Worm (Caenorhabditis elegans) whole organism, L1 larva: ENCODE data around the gene F42G2.2.

Source experiments
- C16A3.4 ChIP-seq: fragments of 150-350 bp; optimal IDR thresholded peaks from 2 replicates; lab custom pipeline; 2014; ENCODE audit warnings: missing biosample characterization, missing genetic modification characterization
- C34B4.2 ChIP-seq: sonication (generic microtip); optimal IDR thresholded peaks from 2 replicates; lab custom pipeline; 2017; ENCODE audit warnings: mild to moderate bottlenecking, missing genetic modification characterization, missing compliant biosample characterization
- F16B12.6 ChIP-seq: fragments of 150-350 bp; optimal IDR thresholded peaks from 2 replicates; lab custom pipeline; 2014; ENCODE audit warnings: missing biosample characterization, missing genetic modification characterization
- Y116A8C.19 ChIP-seq: sonication (generic microtip); optimal IDR thresholded peaks from 2 replicates; lab custom pipeline; 2016; ENCODE audit warnings: missing compliant biosample characterization, missing genetic modification characterization, borderline replicate concordance
- aha-1 ChIP-seq: fragments of 150-350 bp; optimal IDR thresholded peaks from 2 replicates; lab custom pipeline; 2014; ENCODE audit warnings: missing biosample characterization, missing genetic modification characterization
- alr-1 ChIP-seq: fragments of 200-800 bp; sonication (Bioruptor generic); optimal IDR thresholded peaks from 2 replicates; lab custom pipeline; 2018; ENCODE audit warnings: borderline replicate concordance, mild to moderate bottlenecking, missing genetic modification characterization, missing compliant biosample characterization
- aly-2 ChIP-seq: fragments of 150-350 bp; optimal IDR thresholded peaks from 2 replicates; lab custom pipeline; 2014; ENCODE audit warnings: missing biosample characterization, missing genetic modification characterization
- ama-1 ChIP-seq: fragments of 150-350 bp; optimal IDR thresholded peaks from 2 replicates; lab custom pipeline; 2014
- ceh-63 ChIP-seq: fragments of 200-800 bp; sonication (Bioruptor generic); optimal IDR thresholded peaks from 2 replicates; lab custom pipeline; 2018; ENCODE audit warnings: mild to moderate bottlenecking, missing genetic modification characterization, missing compliant biosample characterization
- ceh-8 ChIP-seq: fragments of 200-800 bp; sonication (Bioruptor generic); optimal IDR thresholded peaks from 2 replicates; lab custom pipeline; 2018; ENCODE audit warnings: mild to moderate bottlenecking, missing genetic modification characterization, moderate library complexity, missing compliant biosample characterization
- ceh-82 ChIP-seq, 3 experiments: fragments of 150-350 bp in 1 of 3; sonication (generic microtip) in 2 of 3; optimal IDR thresholded peaks; 2 replicates each; lab custom pipeline; 2014 to 2017; ENCODE audit warnings: missing biosample characterization in 3 of 3, missing genetic modification characterization in 3 of 3
- ceh-88 ChIP-seq: fragments of 200-800 bp; sonication (Bioruptor generic); IDR thresholded peaks from 2 replicates; pipeline ENCODE4 v1.3.6; 2022; ENCODE audit warnings: missing genetic modification characterization, missing compliant biosample characterization
- ceh-90 ChIP-seq: sonication (generic microtip); optimal IDR thresholded peaks from 2 replicates; lab custom pipeline; 2016; ENCODE audit warnings: missing genetic modification characterization, missing compliant biosample characterization
- ces-1 ChIP-seq: fragments of 150-350 bp; optimal IDR thresholded peaks from 2 replicates; lab custom pipeline; 2014; ENCODE audit warnings: missing biosample characterization, missing genetic modification reagents, missing genetic modification characterization
- dsc-1 ChIP-seq: sonication (generic microtip); optimal IDR thresholded peaks from 2 replicates; lab custom pipeline; 2016; ENCODE audit warnings: mild to moderate bottlenecking, missing genetic modification characterization, missing compliant biosample characterization
- efl-3 ChIP-seq: fragments of 200-800 bp; sonication (Bioruptor generic); optimal IDR thresholded peaks from 2 replicates; lab custom pipeline; 2018; ENCODE audit warnings: mild to moderate bottlenecking, missing genetic modification characterization, missing compliant biosample characterization
- egl-13 ChIP-seq: sonication (generic microtip); optimal IDR thresholded peaks from 2 replicates; lab custom pipeline; 2016; ENCODE audit warnings: missing genotype, missing genetic modification reagents, missing genetic modification characterization, missing compliant biosample characterization
- egl-27 ChIP-seq, 2 experiments: fragments of 150-350 bp in 1 of 2; sonication (generic microtip); optimal IDR thresholded peaks; 3 replicates each; lab custom pipeline; 2017 to 2018; ENCODE audit warnings: missing biosample characterization in 2 of 2, missing genetic modification characterization in 2 of 2, missing genetic modification reagents in 2 of 2
- elt-3 ChIP-seq, 6 experiments: fragments of 150-350 bp in 1 of 6; sonication (generic microtip); optimal IDR thresholded peaks; 2 replicates each; lab custom pipeline; 2017 to 2018; ENCODE audit warnings: missing biosample characterization in 6 of 6, missing genetic modification characterization in 6 of 6, inconsistent platforms in 1 of 6
- fkh-10 ChIP-seq: sonication (generic microtip); optimal IDR thresholded peaks from 2 replicates; lab custom pipeline; 2017; ENCODE audit warnings: missing biosample characterization, missing genetic modification reagents, missing genetic modification characterization
- fkh-8 ChIP-seq: sonication (generic microtip); optimal IDR thresholded peaks from 2 replicates; lab custom pipeline; 2016; ENCODE audit warnings: mild to moderate bottlenecking, missing genetic modification characterization, missing compliant biosample characterization
- fos-1 ChIP-seq: fragments of 150-350 bp; optimal IDR thresholded peaks from 2 replicates; lab custom pipeline; 2014; ENCODE audit warnings: missing biosample characterization, missing genetic modification characterization
- grh-1 ChIP-seq: fragments of 200-800 bp; sonication (Bioruptor generic); IDR thresholded peaks from 2 replicates; pipeline ENCODE4 v1.3.6; 2022; ENCODE audit warnings: missing genetic modification reagents, missing genetic modification characterization, missing compliant biosample characterization
- hlh-17 ChIP-seq: fragments of 200-800 bp; sonication (Bioruptor generic); optimal IDR thresholded peaks from 2 replicates; lab custom pipeline; 2018; ENCODE audit warnings: missing genetic modification characterization, mild to moderate bottlenecking, missing compliant biosample characterization, moderate library complexity, borderline replicate concordance
- hlh-4 ChIP-seq: sonication (generic microtip); optimal IDR thresholded peaks from 2 replicates; lab custom pipeline; 2016; ENCODE audit warnings: mild to moderate bottlenecking, missing genetic modification characterization, missing compliant biosample characterization
- lin-14 ChIP-seq: fragments of 200-800 bp; sonication (Bioruptor generic); optimal IDR thresholded peaks from 2 replicates; lab custom pipeline; 2018; ENCODE audit warnings: mild to moderate bottlenecking, missing genetic modification characterization, moderate library complexity, missing compliant biosample characterization
- lin-15B ChIP-seq: fragments of 150-350 bp; sonication (generic microtip); optimal IDR thresholded peaks from 3 replicates; lab custom pipeline; 2014; ENCODE audit warnings: missing biosample characterization, missing genetic modification characterization
- lir-3 ChIP-seq: sonication (generic microtip); optimal IDR thresholded peaks from 2 replicates; lab custom pipeline; 2016; ENCODE audit warnings: mild to moderate bottlenecking, missing genetic modification characterization, moderate library complexity, missing compliant biosample characterization; ENCODE audit not compliant: poor library complexity
- mdl-1 ChIP-seq, 2 experiments: fragments of 150-350 bp; optimal IDR thresholded peaks; 2 replicates each; lab custom pipeline; 2014 to 2017; ENCODE audit warnings: missing biosample characterization in 2 of 2, missing genetic modification characterization in 2 of 2, inconsistent platforms in 1 of 2
- mef-2 ChIP-seq: fragments of 150-350 bp; optimal IDR thresholded peaks from 2 replicates; lab custom pipeline; 2014; ENCODE audit warnings: missing biosample characterization, missing genetic modification characterization
- nhr-11 ChIP-seq: fragments of 150-350 bp; optimal IDR thresholded peaks from 2 replicates; lab custom pipeline; 2014; ENCODE audit warnings: missing biosample characterization, missing genetic modification characterization
- nhr-20 ChIP-seq: sonication (generic microtip); optimal IDR thresholded peaks from 2 replicates; lab custom pipeline; 2016; ENCODE audit warnings: mild to moderate bottlenecking, missing genetic modification characterization, missing compliant biosample characterization
- nhr-237 ChIP-seq: fragments of 150-350 bp; optimal IDR thresholded peaks from 2 replicates; lab custom pipeline; 2014; ENCODE audit warnings: missing biosample characterization, missing genetic modification characterization
- nhr-28 ChIP-seq: fragments of 150-350 bp; optimal IDR thresholded peaks from 2 replicates; lab custom pipeline; 2014; ENCODE audit warnings: missing biosample characterization, missing genetic modification characterization
- nhr-47 ChIP-seq: sonication (generic microtip); optimal IDR thresholded peaks from 2 replicates; lab custom pipeline; 2016; ENCODE audit warnings: mild to moderate bottlenecking, missing genetic modification characterization, moderate library complexity, missing compliant biosample characterization
- nhr-76 ChIP-seq: sonication (generic microtip); optimal IDR thresholded peaks from 2 replicates; lab custom pipeline; 2017; ENCODE audit warnings: missing biosample characterization, missing genetic modification characterization
- nhr-77 ChIP-seq: fragments of 150-350 bp; optimal IDR thresholded peaks from 2 replicates; lab custom pipeline; 2014; ENCODE audit warnings: missing biosample characterization, missing genetic modification characterization
- nhr-85 ChIP-seq: sonication (generic microtip); peaks from one replicate; lab custom pipeline; 2016; ENCODE audit warnings: missing genetic modification characterization, inconsistent platforms, missing compliant biosample characterization
- nhr-90 ChIP-seq: sonication (generic microtip); optimal IDR thresholded peaks from 2 replicates; lab custom pipeline; 2016; ENCODE audit warnings: mild to moderate bottlenecking, missing genetic modification characterization, missing compliant biosample characterization; ENCODE audit not compliant: poor library complexity
- pag-3 ChIP-seq: sonication (generic microtip); optimal IDR thresholded peaks from 2 replicates; lab custom pipeline; 2017; ENCODE audit warnings: missing genetic modification characterization, mild to moderate bottlenecking, missing compliant biosample characterization, antibody characterized with exemption, borderline replicate concordance; ENCODE audit not compliant: insufficient read depth
- pqm-1 ChIP-seq: sonication (generic microtip); optimal IDR thresholded peaks from 3 replicates; lab custom pipeline; 2017; ENCODE audit warnings: missing biosample characterization, missing genetic modification characterization
- rnt-1 ChIP-seq: sonication (generic microtip); optimal IDR thresholded peaks from 2 replicates; lab custom pipeline; 2016; ENCODE audit warnings: mild to moderate bottlenecking, missing genetic modification characterization, moderate library complexity, missing compliant biosample characterization
- skn-1 ChIP-seq: fragments of 150-350 bp; optimal IDR thresholded peaks from 2 replicates; lab custom pipeline; 2014; ENCODE audit warnings: missing biosample characterization, missing genetic modification characterization
- snu-23 ChIP-seq: sonication (generic microtip); optimal IDR thresholded peaks from 2 replicates; lab custom pipeline; 2016; ENCODE audit warnings: missing genetic modification characterization, missing compliant biosample characterization
- sox-4 ChIP-seq: sonication (generic microtip); optimal IDR thresholded peaks from 2 replicates; lab custom pipeline; 2016; ENCODE audit warnings: missing genetic modification characterization, missing compliant biosample characterization
- sptf-1 ChIP-seq: fragments of 150-350 bp; optimal IDR thresholded peaks from 2 replicates; lab custom pipeline; 2014; ENCODE audit warnings: missing biosample characterization, missing genetic modification characterization
- swsn-7 ChIP-seq: sonication (generic microtip); optimal IDR thresholded peaks from 2 replicates; lab custom pipeline; 2016; ENCODE audit warnings: missing genetic modification characterization, missing compliant biosample characterization
- tlp-1 ChIP-seq: fragments of 150-350 bp; optimal IDR thresholded peaks from 2 replicates; lab custom pipeline; 2014; ENCODE audit warnings: missing biosample characterization, missing genetic modification characterization
- unc-130 ChIP-seq: fragments of 150-350 bp; optimal IDR thresholded peaks from 2 replicates; lab custom pipeline; 2017; ENCODE audit warnings: missing biosample characterization, missing genetic modification characterization, inconsistent platforms
- unc-62 ChIP-seq: fragments of 150-350 bp; optimal IDR thresholded peaks from 2 replicates; lab custom pipeline; 2014; ENCODE audit warnings: missing biosample characterization, missing genetic modification reagents, missing genetic modification characterization
- vab-15 ChIP-seq: sonication (generic microtip); optimal IDR thresholded peaks from 2 replicates; lab custom pipeline; 2017; ENCODE audit warnings: missing genotype, mild to moderate bottlenecking, missing genetic modification characterization, missing compliant biosample characterization
- xbp-1 ChIP-seq: sonication (generic microtip); optimal IDR thresholded peaks from 2 replicates; lab custom pipeline; 2016; ENCODE audit warnings: missing genetic modification characterization, missing compliant biosample characterization
- zip-4 ChIP-seq: fragments of 200-800 bp; sonication (Bioruptor generic); optimal IDR thresholded peaks from 2 replicates; lab custom pipeline; 2018; ENCODE audit warnings: mild to moderate bottlenecking, missing genetic modification characterization, moderate library complexity, missing compliant biosample characterization
- ztf-4 ChIP-seq: fragments of 150-350 bp; optimal IDR thresholded peaks from 2 replicates; lab custom pipeline; 2014; ENCODE audit warnings: missing biosample characterization, missing genetic modification characterization

Gene F42G2.2

ce11 chrII:2454822-2455221, 32.8 kb downstream of the F42G2.2 start (continued):
- TF ChIP-seq unc-62 (no peak), efl-3 (no peak), nhr-20 (peak; percentile 49), ces-1 (no peak), ztf-4 (tag; lab: Kevin White, UChicago) (no peak), nhr-28 (tag; lab: Kevin White, UChicago) (no peak), xbp-1 (tag; lab: Kevin White, UChicago) (no peak), grh-1 (GFP tag; lab: Robert Waterston, UW) (no peak), ceh-90 (tag; lab: Kevin White, UChicago) (no peak), nhr-237 (no peak), aly-2 (no peak), sox-4 (no peak), swsn-7 (peak; percentile 39), ceh-88 (GFP tag; lab: Robert Waterston, UW) (no peak), lin-14 (GFP tag; lab: Kevin White, UChicago) (peak; percentile 54), pag-3 (tag; lab: Kevin White, UChicago) (no peak), elt-3 (tag; optimal IDR thresholded peaks at IDR 0.05; lab: Kevin White, UChicago) (no peak), snu-23 (no peak), nhr-11 (tag; lab: Kevin White, UChicago) (no peak), mdl-1 (tag; optimal IDR thresholded peaks at IDR 0.05; lab: Kevin White, UChicago) (no peak), Y116A8C.19 (tag; lab: Kevin White, UChicago) (no peak), nhr-90 (tag; lab: Kevin White, UChicago) (peak; percentile 40), vab-15 (tag; lab: Kevin White, UChicago) (no peak), lir-3 (tag; lab: Kevin White, UChicago) (no peak), C34B4.2 (tag; lab: Kevin White, UChicago) (no peak), hlh-17 (GFP tag; lab: Kevin White, UChicago) (no peak), nhr-76 (tag; lab: Kevin White, UChicago) (no peak), lin-15B (tag; lab: Kevin White, UChicago) (no peak), ceh-8 (GFP tag; lab: Kevin White, UChicago) (no peak), egl-27 (tag; optimal IDR thresholded peaks at IDR 0.05; lab: Kevin White, UChicago) (no peak), ceh-82 (tag; optimal IDR thresholded peaks at IDR 0.05; lab: Kevin White, UChicago) (no peak), hlh-4 (tag; lab: Kevin White, UChicago) (no peak), F16B12.6 (tag; lab: Kevin White, UChicago) (no peak), rnt-1 (tag; lab: Kevin White, UChicago) (no peak), ceh-63 (GFP tag; lab: Kevin White, UChicago) (no peak), nhr-77 (peak; percentile 58), nhr-85 (tag; lab: Kevin White, UChicago) (no peak), mef-2 (tag; lab: Kevin White, UChicago) (no peak), egl-13 (tag; lab: Kevin White, UChicago) (no peak), sptf-1 (tag; lab: Kevin White, UChicago) (no peak), aha-1 (tag; lab: Kevin White, UChicago) (no peak), fkh-10 (no peak), zip-4 (GFP tag; lab: Kevin White, UChicago) (peak; percentile 28), nhr-47 (no peak), pqm-1 (no peak), C16A3.4 (tag; lab: Kevin White, UChicago) (no peak), dsc-1 (tag; lab: Kevin White, UChicago) (no peak), alr-1 (tag; lab: Kevin White, UChicago) (no peak), unc-130 (tag; lab: Kevin White, UChicago) (no peak), ama-1 (lab: Kevin White, UChicago) (no peak), skn-1 (tag; lab: Kevin White, UChicago) (peak; percentile 17), tlp-1 (tag; lab: Kevin White, UChicago) (no peak), fkh-8 (tag; lab: Kevin White, UChicago) (no peak), fos-1 (no peak)
